Fruit fly (Drosophila melanogaster): Measurements from ENCODE around the gene Sdic1.
"Not testable (repeated sequence)": the region's sequence is repeated elsewhere in the genome, so short reads cannot be mapped to it uniquely, and the experiment has no call there.

The Sdic1 gene

dm6 chrX:20158943-20159385 is 19.5 kb downstream of the Sdic1 start:
- TF ChIP-seq psq (optimal IDR thresholded peaks at IDR 0.05) (no peak), Myc (optimal IDR thresholded peaks at IDR 0.05) (no peak), insv (optimal IDR thresholded peaks at IDR 0.05) (no peak)

- TF ChIP-seq Sin3A (optimal IDR thresholded peaks at IDR 0.05), result no peak
These were observed 19.9 kb downstream of the Sdic1 start for dm6 chrX:20158491-20158890.

dm6 chrX:20155947-20156346 is 22.5 kb downstream of the Sdic1 start:
- TF ChIP-seq ttk (optimal IDR thresholded peaks at IDR 0.05), result no peak
- no peak for TF ChIP-seq psq (optimal IDR thresholded peaks at IDR 0.05)
- TF ChIP-seq Sin3A (optimal IDR thresholded peaks at IDR 0.05), result no peak
- no peak for TF ChIP-seq Myc (optimal IDR thresholded peaks at IDR 0.05)
- TF ChIP-seq h (optimal IDR thresholded peaks at IDR 0.05), result no peak
- TF ChIP-seq insv (optimal IDR thresholded peaks at IDR 0.05), result no peak

dm6 chrX:20147693-20148174 is 30.7 kb downstream of the Sdic1 start, which contains the start of gene aspr:
aspr (plus strand) TSS chrX:20148124.
- no peak for TF ChIP-seq Sin3A (optimal IDR thresholded peaks at IDR 0.05)
- TF ChIP-seq Myc (optimal IDR thresholded peaks at IDR 0.05), result no peak
- TF ChIP-seq insv (optimal IDR thresholded peaks at IDR 0.05), result no peak
- TF ChIP-seq h (optimal IDR thresholded peaks at IDR 0.05), result no peak
- TF ChIP-seq ttk (optimal IDR thresholded peaks at IDR 0.05), result no peak
- TF ChIP-seq psq (optimal IDR thresholded peaks at IDR 0.05), result no peak

dm6 chrX:20143088-20143487 is 35.4 kb downstream of the Sdic1 start, which contains the start of gene Or19a:
Or19a (minus strand) TSS chrX:20143188.
- TF ChIP-seq Myc, insv, Sin3A (optimal IDR thresholded peaks at IDR 0.05): not testable (repeated sequence)

dm6 chrX:20140710-20141109 is 37.7 kb downstream of the Sdic1 start, which contains the start of gene CG34332:
CG34332 (plus strand) TSS chrX:20141010.
- no peak for TF ChIP-seq h (optimal IDR thresholded peaks at IDR 0.05)
- no peak for TF ChIP-seq Sin3A (optimal IDR thresholded peaks at IDR 0.05)
- TF ChIP-seq insv (optimal IDR thresholded peaks at IDR 0.05), result no peak
- TF ChIP-seq Myc (optimal IDR thresholded peaks at IDR 0.05), result no peak
- no peak for TF ChIP-seq ttk (optimal IDR thresholded peaks at IDR 0.05)
- TF ChIP-seq psq (optimal IDR thresholded peaks at IDR 0.05), result no peak

dm6 chrX:20139493-20139892 is 38.9 kb downstream of the Sdic1 start, which contains the start of gene CG42583:
CG42583 (plus strand) TSS chrX:20139793.
- no peak for TF ChIP-seq ttk (optimal IDR thresholded peaks at IDR 0.05)
- TF ChIP-seq Myc (optimal IDR thresholded peaks at IDR 0.05), result no peak
- no peak for TF ChIP-seq h (optimal IDR thresholded peaks at IDR 0.05)
- no peak for TF ChIP-seq Sin3A (optimal IDR thresholded peaks at IDR 0.05)
- no peak for TF ChIP-seq insv (optimal IDR thresholded peaks at IDR 0.05)
- no peak for TF ChIP-seq psq (optimal IDR thresholded peaks at IDR 0.05)

- no peak for TF ChIP-seq Sin3A (optimal IDR thresholded peaks at IDR 0.05)
- no peak for TF ChIP-seq ttk (optimal IDR thresholded peaks at IDR 0.05)
- TF ChIP-seq insv (optimal IDR thresholded peaks at IDR 0.05), result no peak
- no peak for TF ChIP-seq h (optimal IDR thresholded peaks at IDR 0.05)
- TF ChIP-seq Myc (optimal IDR thresholded peaks at IDR 0.05), result no peak
- no peak for TF ChIP-seq psq (optimal IDR thresholded peaks at IDR 0.05)
These were observed 45.0 kb downstream of the Sdic1 start, which contains the start of gene CG15322 for dm6 chrX:20133432-20133831. CG15322 (plus strand) TSS chrX:20133579.

dm6 chrX:20130486-20130885 is 48.0 kb downstream of the Sdic1 start:
- TF ChIP-seq ttk (optimal IDR thresholded peaks at IDR 0.05), result no peak
- no peak for TF ChIP-seq Myc (optimal IDR thresholded peaks at IDR 0.05)
- no peak for TF ChIP-seq h (optimal IDR thresholded peaks at IDR 0.05)
- TF ChIP-seq psq (optimal IDR thresholded peaks at IDR 0.05), result no peak
- TF ChIP-seq Sin3A (optimal IDR thresholded peaks at IDR 0.05), result no peak
- TF ChIP-seq insv (optimal IDR thresholded peaks at IDR 0.05), result no peak

dm6 chrX:20129554-20129953 is 48.9 kb downstream of the Sdic1 start:
- TF ChIP-seq psq (optimal IDR thresholded peaks at IDR 0.05) (no peak), Myc (optimal IDR thresholded peaks at IDR 0.05) (no peak), ttk (optimal IDR thresholded peaks at IDR 0.05) (no peak), h (optimal IDR thresholded peaks at IDR 0.05) (no peak), insv (optimal IDR thresholded peaks at IDR 0.05) (no peak), Sin3A (optimal IDR thresholded peaks at IDR 0.05) (no peak)
